Fruit fly (Drosophila melanogaster) Kc167 (cell line): ENCODE measurements around the gene CG8119.

Experiments used
- Myc ChIP-seq: fragments of >200 bp; optimal IDR thresholded peaks from 2 replicates; lab custom pipeline; 2017; ENCODE audit warnings: missing external identifiers
- Sin3A ChIP-seq: fragments of >200 bp; optimal IDR thresholded peaks from 2 replicates; lab custom pipeline; 2018; ENCODE audit warnings: missing external identifiers
- h ChIP-seq: fragments of >200 bp; optimal IDR thresholded peaks from 3 replicates; lab custom pipeline; 2018; ENCODE audit warnings: missing external identifiers
- insv ChIP-seq: fragments of >200 bp; optimal IDR thresholded peaks from 3 replicates; lab custom pipeline; 2018; ENCODE audit warnings: missing external identifiers
- psq ChIP-seq: fragments of >200 bp; optimal IDR thresholded peaks from 2 replicates; lab custom pipeline; 2017; ENCODE audit warnings: missing external identifiers
- ttk ChIP-seq: sonication (Bioruptor generic); optimal IDR thresholded peaks from 2 replicates; lab custom pipeline; 2017; ENCODE audit warnings: missing external identifiers

CG8119 gene

dm6 chrX:15631465-15631864 is 30.9 kb upstream of the CG8119 start:
- TF ChIP-seq Sin3A = no peak
- no peak for TF ChIP-seq Myc (lab: Kevin White, UChicago)
- no peak for TF ChIP-seq psq (lab: Kevin White, UChicago)
- TF ChIP-seq insv = no peak
- no peak for TF ChIP-seq ttk (lab: Kevin White, UChicago)
- no peak for TF ChIP-seq h (lab: Kevin White, UChicago)

DNA sequence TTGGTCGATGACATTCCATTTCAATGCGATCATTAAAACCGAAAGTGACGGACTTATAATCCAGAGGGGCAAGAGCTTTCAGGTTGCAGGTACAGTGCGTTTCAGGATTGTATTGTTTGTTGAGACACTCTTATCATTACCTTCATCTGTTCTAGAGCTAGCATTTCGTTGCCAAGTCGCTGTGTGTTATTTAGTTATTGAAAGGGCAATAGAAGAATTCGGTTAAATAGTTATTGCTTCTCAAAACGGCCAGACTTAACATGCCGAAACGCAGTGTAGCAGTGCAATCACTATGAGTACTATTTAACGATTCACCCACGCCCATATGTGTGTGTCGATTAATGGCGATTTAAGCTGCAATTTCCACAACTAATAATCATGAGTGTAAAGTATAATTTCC is 29.7 kb upstream of the CG8119 start:
- TF ChIP-seq h (lab: Kevin White, UChicago) = no peak
- no peak for TF ChIP-seq Sin3A
- no peak for TF ChIP-seq insv
- TF ChIP-seq Myc (lab: Kevin White, UChicago) = no peak

- no peak for TF ChIP-seq h (lab: Kevin White, UChicago)
Measured at dm6 chrX:15633313-15633727, 29.1 kb upstream of the CG8119 start, which contains the start of gene sog. Gene sog, minus strand, starts transcription at chrX:15633434.

dm6 chrX:15639017-15639416 is 23.4 kb upstream of the CG8119 start:
- TF ChIP-seq Sin3A (no peak), psq (lab: Kevin White, UChicago) (no peak), h (lab: Kevin White, UChicago) (no peak), ttk (lab: Kevin White, UChicago) (no peak), Myc (lab: Kevin White, UChicago) (no peak), insv (no peak)

- no peak for TF ChIP-seq ttk (lab: Kevin White, UChicago)
- no peak for TF ChIP-seq psq (lab: Kevin White, UChicago)
- TF ChIP-seq h (lab: Kevin White, UChicago) = no peak
- TF ChIP-seq insv = no peak
- no peak for TF ChIP-seq Sin3A
- no peak for TF ChIP-seq Myc (lab: Kevin White, UChicago)
Measured at dm6 chrX:15639929-15640328, 22.5 kb upstream of the CG8119 start.

- TF ChIP-seq Sin3A = no peak
Measured at dm6 chrX:15642056-15642455, 20.3 kb upstream of the CG8119 start.

- TF ChIP-seq h (lab: Kevin White, UChicago) (no peak), insv (no peak), Myc (lab: Kevin White, UChicago) (no peak)
Measured at dm6 chrX:15643210-15643609, 19.2 kb upstream of the CG8119 start.

dm6 chrX:15643922-15644321 is 18.5 kb upstream of the CG8119 start, which contains the start of gene CG8117:
Gene CG8117, plus strand, starts transcription at chrX:15644222.
- TF ChIP-seq psq (lab: Kevin White, UChicago) (no peak), insv (no peak), ttk (lab: Kevin White, UChicago) (no peak), Sin3A (no peak), Myc (lab: Kevin White, UChicago) (no peak), h (lab: Kevin White, UChicago) (no peak)

- TF ChIP-seq Myc (lab: Kevin White, UChicago) = no peak
- no peak for TF ChIP-seq h (lab: Kevin White, UChicago)
- no peak for TF ChIP-seq psq (lab: Kevin White, UChicago)
- TF ChIP-seq ttk (lab: Kevin White, UChicago) = no peak
- TF ChIP-seq Sin3A = no peak
- TF ChIP-seq insv = no peak
Measured at dm6 chrX:15646792-15647191, 15.6 kb upstream of the CG8119 start.

DNA sequence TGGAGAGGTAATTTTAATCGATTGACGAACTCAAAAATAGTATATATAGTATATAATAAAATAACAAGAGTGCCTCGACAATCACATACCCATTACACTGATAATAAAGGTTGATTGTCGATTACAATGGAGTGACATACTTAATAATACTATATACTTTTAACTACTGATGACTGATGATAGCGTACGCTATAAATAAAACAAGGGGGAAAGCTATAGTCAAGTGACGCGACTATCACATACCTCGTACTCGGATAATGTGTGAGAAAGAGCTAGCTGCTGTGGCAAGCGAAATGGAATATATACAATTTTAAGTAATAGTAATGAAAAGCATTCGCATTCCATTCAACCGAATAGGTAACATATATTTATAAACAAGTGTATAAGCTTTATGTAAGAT is 14.2 kb upstream of the CG8119 start:
- TF ChIP-seq Myc (lab: Kevin White, UChicago) (no peak), psq (lab: Kevin White, UChicago) (no peak), ttk (lab: Kevin White, UChicago) (no peak)

DNA sequence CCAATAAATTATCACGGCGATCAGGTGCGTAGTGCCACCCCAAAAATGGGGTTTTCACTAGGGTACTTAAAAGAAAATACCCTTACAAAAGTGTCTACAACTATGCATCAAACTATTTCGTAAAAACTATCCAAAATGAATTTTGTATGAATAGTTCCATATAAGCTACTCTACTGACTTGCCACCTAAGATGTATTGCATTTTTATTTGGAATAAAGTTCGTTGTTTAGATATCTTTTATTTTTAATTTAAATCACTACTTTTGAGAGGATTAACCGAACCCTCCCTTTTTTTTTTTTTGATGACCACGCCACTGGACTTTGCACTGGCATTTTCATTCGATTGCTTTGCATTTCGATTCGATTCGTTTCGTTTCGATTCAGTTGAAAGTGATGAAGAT is 12.9 kb upstream of the CG8119 start:
- TF ChIP-seq h (lab: Kevin White, UChicago) = no peak
- no peak for TF ChIP-seq Myc (lab: Kevin White, UChicago)
- no peak for TF ChIP-seq psq (lab: Kevin White, UChicago)
- no peak for TF ChIP-seq ttk (lab: Kevin White, UChicago)
- no peak for TF ChIP-seq Sin3A
- TF ChIP-seq insv = no peak

dm6 chrX:15651559-15651958 is 10.8 kb upstream of the CG8119 start:
- no peak for TF ChIP-seq Sin3A
- no peak for TF ChIP-seq Myc (lab: Kevin White, UChicago)
- no peak for TF ChIP-seq insv
- TF ChIP-seq h (lab: Kevin White, UChicago) = no peak
- TF ChIP-seq psq (lab: Kevin White, UChicago) = no peak
- no peak for TF ChIP-seq ttk (lab: Kevin White, UChicago)

DNA sequence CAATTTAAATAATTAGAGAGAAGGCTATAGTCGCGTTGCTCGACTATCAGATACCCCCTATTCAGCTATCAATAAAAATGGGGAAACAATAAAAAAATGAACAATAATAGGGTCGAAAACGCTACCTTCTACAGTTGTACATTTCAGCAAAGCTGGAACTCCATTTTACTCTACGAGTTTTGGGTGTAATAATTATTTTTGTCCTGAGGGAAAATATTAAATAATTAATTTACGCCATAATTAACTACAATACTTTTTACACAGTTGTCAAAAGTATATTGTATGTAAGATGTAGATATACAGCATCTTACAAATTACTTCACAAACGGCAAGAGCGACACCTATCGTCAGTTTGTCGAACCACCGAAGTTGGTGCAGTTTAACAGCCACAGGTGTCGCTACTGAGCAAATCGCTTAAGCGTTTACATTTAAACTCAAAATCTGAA is 9.0 kb upstream of the CG8119 start:
- no peak for TF ChIP-seq insv
- TF ChIP-seq h (lab: Kevin White, UChicago) = no peak
- TF ChIP-seq psq (lab: Kevin White, UChicago) = no peak
- TF ChIP-seq Myc (lab: Kevin White, UChicago) = no peak
- TF ChIP-seq Sin3A = no peak

DNA sequence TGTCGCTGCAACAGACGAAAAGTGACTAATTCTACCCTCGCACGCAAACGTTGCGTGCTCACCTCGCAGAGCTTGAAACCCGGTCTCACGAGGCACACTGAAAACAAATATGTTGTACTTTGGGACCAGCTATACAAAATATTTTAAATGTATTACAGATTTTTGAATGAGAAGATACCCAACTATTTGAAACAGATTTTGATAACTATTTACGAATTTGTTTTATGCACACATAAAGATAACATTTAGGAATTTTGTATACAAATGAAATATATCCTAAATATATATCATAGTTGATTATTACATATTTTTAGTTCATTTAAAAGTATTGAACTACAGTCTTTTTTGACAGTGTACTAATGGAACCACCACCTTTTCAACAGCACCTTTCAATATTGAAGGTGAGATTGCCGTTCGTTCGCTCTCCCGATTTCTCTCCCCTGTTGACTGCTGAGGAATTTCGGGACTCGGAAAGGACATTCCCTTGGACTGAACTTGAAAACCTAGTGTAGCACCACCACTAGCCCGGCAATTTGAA is 8.7 kb downstream of the CG8119 start, which contains the start of gene CG15646:
Gene CG15646, minus strand, starts transcription at position 4 of the 538 bp plus-strand sequence.
- TF ChIP-seq insv (no peak), Sin3A (no peak), psq (lab: Kevin White, UChicago) (no peak), Myc (lab: Kevin White, UChicago) (no peak), ttk (lab: Kevin White, UChicago) (no peak), h (lab: Kevin White, UChicago) (no peak)
